Worm (Caenorhabditis elegans) whole organism, late embryonic: Measurements from ENCODE around the gene mtrr-1.

Experiments used
- K02D7.2 ChIP-seq: sonication (generic microtip); optimal IDR thresholded peaks from 2 replicates; lab custom pipeline; 2017; ENCODE audit warnings: mild to moderate bottlenecking, missing genetic modification characterization, missing compliant biosample characterization
- ama-1 ChIP-seq: fragments of 150-350 bp; optimal IDR thresholded peaks from 2 replicates; lab custom pipeline; 2014
- elt-2 ChIP-seq: sonication (generic microtip); optimal IDR thresholded peaks from 2 replicates; lab custom pipeline; 2016; ENCODE audit warnings: missing genetic modification reagents, missing genetic modification characterization, missing compliant biosample characterization
- elt-4 ChIP-seq: sonication (generic microtip); optimal IDR thresholded peaks from 2 replicates; lab custom pipeline; 2016; ENCODE audit warnings: missing genetic modification characterization, missing compliant biosample characterization
- lin-11 ChIP-seq: fragments of 200-800 bp; sonication (Bioruptor generic); optimal IDR thresholded peaks from 2 replicates; lab custom pipeline; 2018; ENCODE audit warnings: mild to moderate bottlenecking, missing genetic modification characterization, missing compliant biosample characterization
- nfya-1 ChIP-seq: sonication (generic microtip); optimal IDR thresholded peaks from 2 replicates; lab custom pipeline; 2017; ENCODE audit warnings: missing genetic modification characterization, mild to moderate bottlenecking, missing compliant biosample characterization, antibody characterized with exemption, moderate library complexity
- nhr-232 ChIP-seq: sonication (generic microtip); optimal IDR thresholded peaks from 2 replicates; lab custom pipeline; 2016; ENCODE audit warnings: missing genetic modification characterization, missing compliant biosample characterization
- pax-1 ChIP-seq: fragments of 150-350 bp; optimal IDR thresholded peaks from 2 replicates; lab custom pipeline; 2014; ENCODE audit warnings: missing biosample characterization, missing genetic modification characterization
- pha-4 ChIP-seq: fragments of 150-350 bp; optimal IDR thresholded peaks from 2 replicates; lab custom pipeline; 2018; ENCODE audit warnings: missing biosample characterization, missing genetic modification reagents, missing genetic modification characterization
- sdc-2 ChIP-seq: sonication (generic microtip); optimal IDR thresholded peaks from 2 replicates; lab custom pipeline; 2016; ENCODE audit warnings: missing genotype, missing genetic modification characterization, missing compliant biosample characterization
- tbx-7 ChIP-seq: sonication (generic microtip); optimal IDR thresholded peaks from 2 replicates; lab custom pipeline; 2016; ENCODE audit warnings: missing genotype, missing genetic modification characterization, missing compliant biosample characterization

DNA sequence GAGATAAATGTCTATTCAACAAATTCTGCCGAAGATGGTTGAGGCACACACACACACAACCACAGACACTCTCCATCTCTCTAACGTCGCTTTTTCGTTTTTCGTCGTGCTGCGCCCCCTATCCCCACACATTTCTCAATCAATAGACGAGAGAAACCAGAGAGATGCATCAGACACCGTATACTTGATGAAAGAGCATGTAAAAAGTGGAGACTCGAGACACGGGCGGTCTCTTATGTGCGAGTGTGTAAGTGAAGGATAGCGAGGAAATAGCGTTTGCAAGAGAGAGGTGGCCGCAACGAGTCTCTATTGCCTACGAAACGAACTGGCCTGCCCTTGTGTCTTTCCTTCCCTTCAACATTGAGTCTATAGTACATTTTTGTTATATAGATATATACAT is 3.0 kb upstream of the mtrr-1 start:
- peak; percentile 25 for TF ChIP-seq elt-2 (tag; lab: Kevin White, UChicago)
- peak; percentile 93 for TF ChIP-seq nfya-1
- peak; percentile 18 for TF ChIP-seq pax-1 (tag; lab: Kevin White, UChicago)
- TF ChIP-seq nhr-232, result no peak
- TF ChIP-seq tbx-7 (tag; lab: Kevin White, UChicago), result no peak
- TF ChIP-seq ama-1 (lab: Kevin White, UChicago), result no peak
- TF ChIP-seq sdc-2 (tag; lab: Kevin White, UChicago), result no peak
- no peak for TF ChIP-seq lin-11 (tag; lab: Kevin White, UChicago)
- no peak for TF ChIP-seq K02D7.2 (tag; lab: Kevin White, UChicago)
- no peak for TF ChIP-seq pha-4 (tag; lab: Kevin White, UChicago)
- no peak for TF ChIP-seq elt-4 (tag; lab: Kevin White, UChicago)
